Fruit fly (Drosophila melanogaster) whole organism, embryonic: ENCODE measurements around the gene P5CDh2.

Experiments used
- B-H2 ChIP-seq: fragments of 200-800 bp; sonication (Bioruptor generic); optimal IDR thresholded peaks from 2 replicates; lab custom pipeline; 2018; ENCODE audit warnings: missing biosample characterization, mild to moderate bottlenecking, missing genetic modification characterization
- Bteb2 ChIP-seq: fragments of 200-800 bp; sonication (Bioruptor generic); optimal IDR thresholded peaks from 2 replicates; lab custom pipeline; 2016; ENCODE audit warnings: missing biosample characterization, missing genetic modification characterization
- CG10431 ChIP-seq: fragments of 200-800 bp; sonication (Bioruptor generic); optimal IDR thresholded peaks from 3 replicates; lab custom pipeline; 2018; ENCODE audit warnings: missing biosample characterization, mild to moderate bottlenecking, missing genetic modification characterization
- CG10979 ChIP-seq: fragments of 200-800 bp; sonication (Bioruptor generic); optimal IDR thresholded peaks from 2 replicates; lab custom pipeline; 2018; ENCODE audit warnings: missing biosample characterization, mild to moderate bottlenecking, missing genetic modification characterization, moderate library complexity
- CG1529 ChIP-seq: fragments of 200-800 bp; sonication (Bioruptor generic); optimal IDR thresholded peaks from 3 replicates; lab custom pipeline; 2018; ENCODE audit warnings: missing biosample characterization, missing genetic modification characterization
- CG1792 ChIP-seq: fragments of 200-800 bp; sonication (Bioruptor generic); optimal IDR thresholded peaks from 2 replicates; lab custom pipeline; 2016; ENCODE audit warnings: missing biosample characterization, missing genetic modification characterization
- CG18262 ChIP-seq: fragments of 200-800 bp; optimal IDR thresholded peaks from 3 replicates; lab custom pipeline; 2019; ENCODE audit warnings: missing biosample characterization, mild to moderate bottlenecking, missing genetic modification characterization, moderate library complexity
- CG2889 ChIP-seq: fragments of 200-800 bp; sonication (Bioruptor generic); IDR thresholded peaks from 3 replicates; pipeline ENCODE4 v1.3.6; 2022; ENCODE audit warnings: missing biosample characterization, missing genetic modification characterization
- CG3065 ChIP-seq: fragments of 200-800 bp; sonication (Bioruptor generic); optimal IDR thresholded peaks from 2 replicates; lab custom pipeline; 2016; ENCODE audit warnings: missing biosample characterization, missing genetic modification characterization
- CG31224 ChIP-seq: fragments of 200-800 bp; sonication (Bioruptor generic); IDR thresholded peaks from 2 replicates; pipeline ENCODE4 v1.3.6; 2022; ENCODE audit warnings: missing biosample characterization, missing genetic modification characterization
- CG32772 ChIP-seq: fragments of 200-800 bp; sonication (Bioruptor generic); IDR thresholded peaks from 2 replicates; pipeline ENCODE4 v1.3.6; 2022; ENCODE audit warnings: missing biosample characterization, missing genetic modification characterization
- CG42726 ChIP-seq: fragments of 200-800 bp; sonication (Bioruptor generic); IDR thresholded peaks from 2 replicates; pipeline ENCODE4 v1.3.6; 2022; ENCODE audit warnings: missing biosample characterization, missing genetic modification characterization; ENCODE audit not compliant: partially characterized antibody
- CG4820 ChIP-seq: fragments of 200-800 bp; sonication (Bioruptor generic); optimal IDR thresholded peaks from 3 replicates; lab custom pipeline; 2016; ENCODE audit warnings: missing biosample characterization, missing genetic modification characterization
- CG6683 ChIP-seq: fragments of 200-800 bp; sonication (Bioruptor generic); optimal IDR thresholded peaks from 2 replicates; lab custom pipeline; 2017; ENCODE audit warnings: missing biosample characterization, mild to moderate bottlenecking, missing genetic modification characterization, missing genetic modification reagents
- CG9876 ChIP-seq: fragments of 200-800 bp; sonication (Bioruptor generic); optimal IDR thresholded peaks from 2 replicates; lab custom pipeline; 2016; ENCODE audit warnings: missing biosample characterization, missing genetic modification characterization
- CrebB ChIP-seq: fragments of 200-800 bp; sonication (Bioruptor generic); optimal IDR thresholded peaks from 3 replicates; lab custom pipeline; 2018; ENCODE audit warnings: missing biosample characterization, mild to moderate bottlenecking, missing genetic modification characterization
- Eip74EF ChIP-seq, 2 experiments: fragments of 200-800 bp in 1 of 2; fragments of >200 bp in 1 of 2; sonication (Bioruptor generic) in 1 of 2; optimal IDR thresholded peaks; 2 replicates each; lab custom pipeline; 2017 to 2019; ENCODE audit warnings: missing biosample characterization in 2 of 2, missing genetic modification characterization in 2 of 2, mild to moderate bottlenecking in 1 of 2, moderate library complexity in 1 of 2
- Gug ChIP-seq: fragments of 200-800 bp; sonication (Bioruptor generic); IDR thresholded peaks from 4 replicates; pipeline ENCODE4 v1.3.6; 2022; ENCODE audit warnings: missing biosample characterization, missing genetic modification characterization
- Hand ChIP-seq: fragments of 200-800 bp; sonication (Bioruptor generic); optimal IDR thresholded peaks from 2 replicates; lab custom pipeline; 2017; ENCODE audit warnings: mild to moderate bottlenecking, missing biosample characterization, missing genetic modification reagents, missing genetic modification characterization
- HmgD ChIP-seq: fragments of 200-800 bp; sonication (Bioruptor generic); optimal IDR thresholded peaks from 3 replicates; lab custom pipeline; 2016; ENCODE audit warnings: missing biosample characterization, missing genetic modification characterization
- Hmx ChIP-seq: fragments of 200-800 bp; sonication (Bioruptor generic); optimal IDR thresholded peaks from 2 replicates; lab custom pipeline; 2016; ENCODE audit warnings: missing biosample characterization, missing genetic modification characterization
- Hr51 ChIP-seq, 2 experiments: fragments of 200-800 bp; sonication (Bioruptor generic); optimal IDR thresholded peaks; 2 replicates in 1 of 2; 3 replicates in 1 of 2; lab custom pipeline; 2016 to 2018; ENCODE audit warnings: missing biosample characterization in 2 of 2, missing genetic modification characterization in 2 of 2, mild to moderate bottlenecking in 1 of 2, moderate library complexity in 1 of 2
- MBD-R2 ChIP-seq: fragments of 200-800 bp; sonication (Bioruptor generic); IDR thresholded peaks from 2 replicates; pipeline ENCODE4 v1.3.6; 2022; ENCODE audit warnings: missing biosample characterization, missing genetic modification characterization
- NC2α ChIP-seq: fragments of 200-800 bp; sonication (Bioruptor generic); optimal IDR thresholded peaks from 2 replicates; lab custom pipeline; 2016; ENCODE audit warnings: missing biosample characterization, missing genetic modification characterization
- Poxn ChIP-seq: fragments of 200-800 bp; sonication (Bioruptor generic); IDR thresholded peaks from 2 replicates; pipeline ENCODE4 v1.3.6; 2022; ENCODE audit warnings: missing biosample characterization, missing genetic modification characterization
- Scr ChIP-seq: fragments of 200-800 bp; sonication (Bioruptor generic); IDR thresholded peaks from 2 replicates; pipeline ENCODE4 v1.3.6; 2022; ENCODE audit warnings: missing biosample characterization, missing genetic modification characterization; ENCODE audit not compliant: partially characterized antibody
- Sox102F ChIP-seq: fragments of 200-800 bp; sonication (Bioruptor generic); optimal IDR thresholded peaks from 2 replicates; lab custom pipeline; 2018; ENCODE audit warnings: missing biosample characterization, mild to moderate bottlenecking, missing genetic modification characterization, moderate library complexity
- Vsx1 ChIP-seq: fragments of 200-800 bp; sonication (Bioruptor generic); optimal IDR thresholded peaks from 2 replicates; lab custom pipeline; 2017; ENCODE audit warnings: missing biosample characterization, mild to moderate bottlenecking, missing genetic modification characterization, missing genetic modification reagents
- cwo ChIP-seq: fragments of 200-800 bp; sonication (Bioruptor generic); optimal IDR thresholded peaks from 3 replicates; lab custom pipeline; 2017; ENCODE audit warnings: missing biosample characterization, missing genetic modification characterization, mild to moderate bottlenecking, moderate library complexity, missing genetic modification reagents
- dan ChIP-seq: fragments of 200-800 bp; sonication (Bioruptor generic); IDR thresholded peaks from 2 replicates; pipeline ENCODE4 v1.3.6; 2022; ENCODE audit warnings: missing biosample characterization, missing genetic modification characterization
- dmrt99B ChIP-seq: fragments of 200-800 bp; sonication (Bioruptor generic); optimal IDR thresholded peaks from 2 replicates; lab custom pipeline; 2018; ENCODE audit warnings: missing biosample characterization, mild to moderate bottlenecking, missing genetic modification characterization, moderate library complexity
- fd64A ChIP-seq: fragments of 200-800 bp; sonication (Bioruptor generic); optimal IDR thresholded peaks from 3 replicates; lab custom pipeline; 2018; ENCODE audit warnings: missing biosample characterization, mild to moderate bottlenecking, missing genetic modification characterization
- fru ChIP-seq: fragments of >200 bp; optimal IDR thresholded peaks from 2 replicates; lab custom pipeline; 2017
- ftz-f1 ChIP-seq: fragments of 200-800 bp; sonication (Bioruptor generic); optimal IDR thresholded peaks from 2 replicates; lab custom pipeline; 2016; ENCODE audit warnings: missing biosample characterization, missing genetic modification characterization
- fu2 ChIP-seq: fragments of 200-800 bp; sonication (Bioruptor generic); optimal IDR thresholded peaks from 2 replicates; lab custom pipeline; 2016; ENCODE audit warnings: missing biosample characterization, missing genetic modification characterization
- gro ChIP-seq: fragments of 200-800 bp; sonication (Bioruptor generic); optimal IDR thresholded peaks from 2 replicates; lab custom pipeline; 2016; ENCODE audit warnings: missing biosample characterization, missing genetic modification characterization
- gsb ChIP-seq: fragments of 200-800 bp; sonication (Bioruptor generic); IDR thresholded peaks from 2 replicates; pipeline ENCODE4 v1.3.6; 2022; ENCODE audit warnings: missing biosample characterization, missing genetic modification characterization
- ham ChIP-seq: fragments of 200-800 bp; sonication (Bioruptor generic); IDR thresholded peaks from 2 replicates; pipeline ENCODE4 v1.3.6; 2022; ENCODE audit warnings: missing biosample characterization, missing genetic modification characterization
- insv ChIP-seq, 2 experiments: fragments of 200-800 bp; sonication (Bioruptor generic); optimal IDR thresholded peaks; 3 replicates each; lab custom pipeline; 2016 to 2018; ENCODE audit warnings: missing biosample characterization in 2 of 2, missing genetic modification characterization in 2 of 2
- lov ChIP-seq, 2 experiments: fragments of 200-800 bp in 1 of 2; fragments of >200 bp in 1 of 2; sonication (Bioruptor generic) in 1 of 2; IDR thresholded peaks in 1 of 2; optimal IDR thresholded peaks in 1 of 2; 2 replicates in 1 of 2; 3 replicates in 1 of 2; pipeline versions ENCODE4 v1.3.6 to Lab custom; 2017 to 2022; ENCODE audit warnings: missing biosample characterization in 1 of 2, missing genetic modification characterization in 1 of 2
- luna ChIP-seq: fragments of 200-800 bp; sonication (Bioruptor generic); optimal IDR thresholded peaks from 2 replicates; lab custom pipeline; 2016; ENCODE audit warnings: missing biosample characterization, missing genetic modification characterization
- mld ChIP-seq: fragments of 200-800 bp; sonication (Bioruptor generic); IDR thresholded peaks from 3 replicates; pipeline ENCODE4 v1.3.6; 2022; ENCODE audit warnings: missing biosample characterization, missing genetic modification characterization; ENCODE audit not compliant: partially characterized antibody
- pho ChIP-seq: fragments of 200-800 bp; sonication (Bioruptor generic); optimal IDR thresholded peaks from 2 replicates; lab custom pipeline; 2016; ENCODE audit warnings: missing biosample characterization, missing genetic modification characterization
- run ChIP-seq: fragments of 200-800 bp; sonication (Bioruptor generic); optimal IDR thresholded peaks from 3 replicates; lab custom pipeline; 2018; ENCODE audit warnings: missing biosample characterization, mild to moderate bottlenecking, missing genetic modification characterization
- schlank ChIP-seq: fragments of 200-800 bp; sonication (Bioruptor generic); optimal IDR thresholded peaks from 2 replicates; lab custom pipeline; 2018; ENCODE audit warnings: missing biosample characterization, mild to moderate bottlenecking, missing genetic modification characterization
- sim ChIP-seq: fragments of 200-800 bp; sonication (Bioruptor generic); IDR thresholded peaks from 2 replicates; pipeline ENCODE4 v1.3.6; 2022; ENCODE audit warnings: missing biosample characterization, missing genetic modification characterization
- slou ChIP-seq: fragments of 200-800 bp; sonication (Bioruptor generic); optimal IDR thresholded peaks from 3 replicates; lab custom pipeline; 2016; ENCODE audit warnings: missing biosample characterization, missing genetic modification characterization
- so ChIP-seq: fragments of 200-800 bp; sonication (Bioruptor generic); IDR thresholded peaks from 3 replicates; pipeline ENCODE4 v1.3.6; 2022; ENCODE audit warnings: missing biosample characterization, missing genetic modification characterization
- tll ChIP-seq, 2 experiments: fragments of 200-800 bp in 1 of 2; fragments of >200 bp in 1 of 2; sonication (Bioruptor generic) in 1 of 2; optimal IDR thresholded peaks; 2 replicates each; lab custom pipeline; 2017 to 2019; ENCODE audit warnings: missing biosample characterization in 2 of 2, missing genetic modification characterization in 2 of 2, mild to moderate bottlenecking in 1 of 2, moderate library complexity in 1 of 2
- tup ChIP-seq: fragments of 200-800 bp; sonication (Bioruptor generic); optimal IDR thresholded peaks from 2 replicates; lab custom pipeline; 2016; ENCODE audit warnings: missing biosample characterization, mild to moderate bottlenecking, missing genetic modification characterization, moderate library complexity

P5CDh2 gene

DNA sequence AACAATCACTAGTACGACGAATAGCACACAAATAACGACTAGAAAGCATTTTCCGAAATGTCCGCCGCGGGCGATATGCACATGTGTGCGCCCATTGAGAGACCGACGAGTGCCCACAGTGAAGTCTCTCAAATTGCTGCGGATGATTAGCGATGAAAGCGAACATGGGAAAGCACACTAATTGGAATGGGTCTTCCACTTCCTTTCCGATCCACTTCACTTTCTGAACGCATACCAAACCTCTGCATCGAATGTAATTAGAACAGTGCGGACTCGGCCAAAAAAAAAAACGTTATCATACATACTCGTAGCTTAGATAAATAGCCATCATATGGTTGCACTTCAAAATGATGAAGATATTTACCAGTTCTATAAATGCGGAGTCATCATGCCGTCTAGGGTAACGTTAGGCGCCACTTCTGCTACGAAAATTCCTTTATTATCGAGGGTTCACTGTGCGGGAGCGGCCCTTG is 27.7 kb upstream of the P5CDh2 start (continued):
- TF ChIP-seq CG3065 (GFP tag; lab: Kevin White, UChicago) (no peak), so (GFP tag; lab: Robert Waterston, UW) (no peak), cwo (peak; percentile 23), gsb (no peak), tup (GFP tag; lab: Kevin White, UChicago) (peak; percentile 14), B-H2 (GFP tag; lab: Kevin White, UChicago) (no peak), CG42726 (GFP tag; lab: Robert Waterston, UW) (no peak), ftz-f1 (no peak), CG32772 (GFP tag; lab: Robert Waterston, UW) (peak; percentile 54), mld (GFP tag; lab: Robert Waterston, UW) (no peak), CG18262 (peak; percentile 58), Sox102F (GFP tag; lab: Kevin White, UChicago) (peak; percentile 54), Scr (GFP tag; lab: Robert Waterston, UW) (no peak), CG4820 (GFP tag; lab: Kevin White, UChicago) (peak; percentile 32), Hmx (no peak), Hand (GFP tag; lab: Kevin White, UChicago) (no peak), dan (no peak), tll (GFP tag; optimal IDR thresholded peaks at IDR 0.05; lab: Kevin White, UChicago) (no peak), NC2α (GFP tag; lab: Kevin White, UChicago) (peak; percentile 43), gro (GFP tag; lab: Kevin White, UChicago) (no peak), HmgD (GFP tag; lab: Kevin White, UChicago) (no peak), insv (GFP tag; optimal IDR thresholded peaks at IDR 0.05; lab: Kevin White, UChicago) (peak in 1 of 2 experiments; percentile 7), Gug (GFP tag; lab: Robert Waterston, UW) (0 out of 4 replicates have a peak, but pooled peaks have one; percentile 36), Vsx1 (GFP tag; lab: Kevin White, UChicago) (no peak), lov (optimal IDR thresholded peaks at IDR 0.05; lab: Kevin White, UChicago) (no peak), lov (GFP tag; IDR thresholded peaks at IDR 0.05; lab: Robert Waterston, UW) (0 out of 3 replicates have a peak, but pooled peaks have one; percentile 65), CrebB (no peak), CG2889 (GFP tag; lab: Robert Waterston, UW) (no peak), Eip74EF (GFP tag; optimal IDR thresholded peaks at IDR 0.05; lab: Kevin White, UChicago) (no peak), CG31224 (GFP tag; lab: Robert Waterston, UW) (no peak), CG10979 (tag; lab: Kevin White, UChicago) (peak; percentile 41), CG1529 (GFP tag; lab: Kevin White, UChicago) (peak; percentile 19), CG9876 (no peak), CG10431 (GFP tag; lab: Kevin White, UChicago) (peak; percentile 3), luna (no peak), Hr51 (GFP tag; optimal IDR thresholded peaks at IDR 0.05; lab: Kevin White, UChicago) (peak; percentile 34 to 38), dmrt99B (tag; lab: Kevin White, UChicago) (peak; percentile 27), CG1792 (peak; percentile 13), Bteb2 (GFP tag; lab: Kevin White, UChicago) (no peak), Poxn (GFP tag; lab: Robert Waterston, UW) (no peak), sim (GFP tag; lab: Robert Waterston, UW) (no peak), fd64A (peak; percentile 22), CG6683 (GFP tag; lab: Kevin White, UChicago) (no peak), pho (GFP tag; lab: Kevin White, UChicago) (no peak), fru (lab: Kevin White, UChicago) (no peak), ham (GFP tag; lab: Robert Waterston, UW) (no peak), run (no peak), slou (GFP tag; lab: Kevin White, UChicago) (no peak), MBD-R2 (GFP tag; lab: Robert Waterston, UW) (peak; percentile 21; the same call in 1 of the 2 replicates), fu2 (GFP tag; lab: Kevin White, UChicago) (no peak), schlank (no peak)
